Fruit fly (Drosophila melanogaster): ENCODE data around the gene CG9281.

Gene CG9281

dm6 chrX:15740288-15740726 lies 30.0 kb upstream of the CG9281 start (continued):
- TF ChIP-seq CG18011 (GFP tag; optimal IDR thresholded peaks at IDR 0.05): peak; percentile 48
- no peak for TF ChIP-seq TFAM (GFP tag; optimal IDR thresholded peaks at IDR 0.05)
- TF ChIP-seq Poxn (GFP tag; IDR thresholded peaks at IDR 0.05): 0 out of 2 replicates have a peak, but pooled peaks have one; percentile 30
- TF ChIP-seq vfl (GFP tag; optimal IDR thresholded peaks at IDR 0.05): peak; percentile 60
- TF ChIP-seq ham (GFP tag; IDR thresholded peaks at IDR 0.05): peak; percentile 38; the same call in 1 of the 2 replicates
- peak; percentile 35; the same call in 1 of the 3 replicates for TF ChIP-seq CG14050 (GFP tag; IDR thresholded peaks at IDR 0.05)
- TF ChIP-seq CG14860 (GFP tag; IDR thresholded peaks at IDR 0.05; ENCODE audit: partially characterized antibody): no peak
- no peak for TF ChIP-seq eyg (GFP tag; optimal IDR thresholded peaks at IDR 0.05)
- TF ChIP-seq CG30020 (tag; optimal IDR thresholded peaks at IDR 0.05): no peak
- TF ChIP-seq Nf-YA (GFP tag; IDR thresholded peaks at IDR 0.05): 0 out of 2 replicates have a peak, but pooled peaks have one; percentile 48
- peak; percentile 69 for TF ChIP-seq B-H1 (GFP tag; IDR thresholded peaks at IDR 0.05)
- TF ChIP-seq HHEX (GFP tag; optimal IDR thresholded peaks at IDR 0.05): peak; percentile 80
- TF ChIP-seq tx (GFP tag; optimal IDR thresholded peaks at IDR 0.05): peak; percentile 32
- no peak for TF ChIP-seq CkIIα-i1 (GFP tag; IDR thresholded peaks at IDR 0.05)
- TF ChIP-seq bcd (GFP tag; optimal IDR thresholded peaks at IDR 0.05): peak; percentile 60
- TF ChIP-seq Dp (GFP tag; optimal IDR thresholded peaks at IDR 0.05): no peak
- TF ChIP-seq CG6272 (GFP tag; IDR thresholded peaks at IDR 0.05): peak; percentile 9; the same call in 1 of the 2 replicates
- no peak for TF ChIP-seq NC2α (GFP tag; optimal IDR thresholded peaks at IDR 0.05)
- peak; percentile 68 for TF ChIP-seq CG6765 (GFP tag; optimal IDR thresholded peaks at IDR 0.05)
- TF ChIP-seq CG8089 (GFP tag; optimal IDR thresholded peaks at IDR 0.05): no peak
- TF ChIP-seq Gsc (GFP tag; IDR thresholded peaks at IDR 0.05): 0 out of 2 replicates have a peak, but pooled peaks have one; percentile 30
- TF ChIP-seq CG4424 (GFP tag; optimal IDR thresholded peaks at IDR 0.05): peak; percentile 19
- TF ChIP-seq bab2 (GFP tag; optimal IDR thresholded peaks at IDR 0.05): peak; percentile 56
- TF ChIP-seq chm (GFP tag; IDR thresholded peaks at IDR 0.05): peak; percentile 62; the same call in 1 of the 2 replicates
- TF ChIP-seq Dbx (GFP tag; IDR thresholded peaks at IDR 0.05): peak; percentile 88
- TF ChIP-seq emc (GFP tag; optimal IDR thresholded peaks at IDR 0.05): peak; percentile 17
- TF ChIP-seq CG3163 (GFP tag; optimal IDR thresholded peaks at IDR 0.05): no peak
- peak; percentile 14 for TF ChIP-seq CG4707 (GFP tag; optimal IDR thresholded peaks at IDR 0.05)
- peak; percentile 71; the same call in 1 of the 2 replicates for TF ChIP-seq lmd (GFP tag; IDR thresholded peaks at IDR 0.05)
- peak; percentile 78 for TF ChIP-seq grau (tag; optimal IDR thresholded peaks at IDR 0.05)
- peak; percentile 91 for TF ChIP-seq Med (GFP tag)
- no peak for TF ChIP-seq CG8290 (GFP tag; optimal IDR thresholded peaks at IDR 0.05)
- TF ChIP-seq CG8290 (tag; optimal IDR thresholded peaks at IDR 0.05): peak in 1 of 2 experiments; percentile 82
- TF ChIP-seq prd (optimal IDR thresholded peaks at IDR 0.05): no peak
- TF ChIP-seq prd (GFP tag; IDR thresholded peaks at IDR 0.05): peak; percentile 78
- peak; percentile 60 for TF ChIP-seq CG14667 (GFP tag; IDR thresholded peaks at IDR 0.05)
- TF ChIP-seq CG34224 (GFP tag; IDR thresholded peaks at IDR 0.05; ENCODE audit: partially characterized antibody): no peak
- no peak for TF ChIP-seq CG9797 (GFP tag; optimal IDR thresholded peaks at IDR 0.05)
- no peak for TF ChIP-seq Bgb (GFP tag; IDR thresholded peaks at IDR 0.05; ENCODE audit: partially characterized antibody)
- TF ChIP-seq CG11398 (GFP tag; optimal IDR thresholded peaks at IDR 0.05): no peak
- TF ChIP-seq fru (optimal IDR thresholded peaks at IDR 0.05): no peak
- TF ChIP-seq Kr (GFP tag; optimal IDR thresholded peaks at IDR 0.05): no peak
- TF ChIP-seq YL-1 (GFP tag; optimal IDR thresholded peaks at IDR 0.05): no peak

All from whole organism, embryonic.